Fruit fly (Drosophila melanogaster) whole organism, prepupa: ENCODE results near the gene CG42818.
A peak's percentile ranks its signal among the peaks of the same experiment; 100 is the strongest.

Experiments used
- Blimp-1 ChIP-seq: fragments of 200-800 bp; sonication (Bioruptor generic); optimal IDR thresholded peaks from 3 replicates; lab custom pipeline; 2017; ENCODE audit warnings: missing biosample characterization, missing genetic modification characterization, mild to moderate bottlenecking, moderate library complexity, missing genetic modification reagents
- CG10631 ChIP-seq: fragments of 200-800 bp; sonication (Bioruptor generic); optimal IDR thresholded peaks from 2 replicates; lab custom pipeline; 2016; ENCODE audit warnings: missing biosample characterization, missing genetic modification characterization
- CG11294 ChIP-seq: fragments of 200-800 bp; sonication (Bioruptor generic); IDR thresholded peaks from 2 replicates; pipeline ENCODE4 v1.3.6; 2022; ENCODE audit warnings: missing biosample characterization, missing genetic modification characterization
- CG11762 ChIP-seq: fragments of 200-800 bp; sonication (Bioruptor generic); optimal IDR thresholded peaks from 3 replicates; lab custom pipeline; 2016; ENCODE audit warnings: missing biosample characterization, missing genetic modification characterization; ENCODE audit not compliant: insufficient read depth
- CG11902 ChIP-seq: fragments of 200-800 bp; sonication (Bioruptor generic); optimal IDR thresholded peaks from 3 replicates; lab custom pipeline; 2016; ENCODE audit warnings: missing biosample characterization, missing genetic modification characterization
- CG15336 ChIP-seq: fragments of 200-800 bp; sonication (Bioruptor generic); IDR thresholded peaks from 2 replicates; pipeline ENCODE4 v1.3.6; 2022; ENCODE audit warnings: missing biosample characterization, missing genetic modification characterization
- CG16779 ChIP-seq: fragments of 200-800 bp; sonication (Bioruptor generic); optimal IDR thresholded peaks from 3 replicates; lab custom pipeline; 2017; ENCODE audit warnings: missing biosample characterization, mild to moderate bottlenecking, missing genetic modification characterization
- CG3032 ChIP-seq: fragments of 200-800 bp; optimal IDR thresholded peaks from 2 replicates; lab custom pipeline; 2019; ENCODE audit warnings: missing biosample characterization, mild to moderate bottlenecking, missing genetic modification characterization, moderate library complexity
- CG31627 ChIP-seq: fragments of 200-800 bp; sonication (Bioruptor generic); optimal IDR thresholded peaks from 3 replicates; lab custom pipeline; 2016; ENCODE audit warnings: missing biosample characterization, missing genetic modification characterization
- CG34406 ChIP-seq: fragments of 200-800 bp; sonication (Bioruptor generic); optimal IDR thresholded peaks from 3 replicates; lab custom pipeline; 2016; ENCODE audit warnings: missing biosample characterization, missing genetic modification characterization
- CG4318 ChIP-seq: fragments of 200-800 bp; sonication (Bioruptor generic); optimal IDR thresholded peaks from 3 replicates; lab custom pipeline; 2017; ENCODE audit warnings: missing biosample characterization, mild to moderate bottlenecking, missing genetic modification characterization
- CG6276 ChIP-seq: fragments of 200-800 bp; sonication (Bioruptor generic); optimal IDR thresholded peaks from 2 replicates; lab custom pipeline; 2017; ENCODE audit warnings: missing biosample characterization, mild to moderate bottlenecking, missing genetic modification characterization
- CG6792 ChIP-seq: fragments of 200-800 bp; sonication (Bioruptor generic); optimal IDR thresholded peaks from 3 replicates; lab custom pipeline; 2016; ENCODE audit warnings: missing biosample characterization, missing genetic modification characterization
- CG6808 ChIP-seq: fragments of 200-800 bp; sonication (Bioruptor generic); optimal IDR thresholded peaks from 3 replicates; lab custom pipeline; 2017; ENCODE audit warnings: missing biosample characterization, missing genetic modification characterization, mild to moderate bottlenecking, moderate library complexity, missing genetic modification reagents
- CG7368 ChIP-seq: fragments of 200-800 bp; sonication (Bioruptor generic); optimal IDR thresholded peaks from 3 replicates; lab custom pipeline; 2016; ENCODE audit warnings: missing biosample characterization, missing genetic modification characterization
- CG8632 ChIP-seq: fragments of 200-800 bp; sonication (Bioruptor generic); optimal IDR thresholded peaks from 3 replicates; lab custom pipeline; 2016; ENCODE audit warnings: missing biosample characterization, missing genetic modification characterization
- CG9139 ChIP-seq: fragments of 200-800 bp; sonication (Bioruptor generic); optimal IDR thresholded peaks from 3 replicates; lab custom pipeline; 2017; ENCODE audit warnings: missing biosample characterization, mild to moderate bottlenecking, missing genetic modification characterization
- Eip75B ChIP-seq: fragments of 200-800 bp; sonication (Bioruptor generic); optimal IDR thresholded peaks from 3 replicates; lab custom pipeline; 2016; ENCODE audit warnings: missing biosample characterization, missing genetic modification characterization
- Eip93F ChIP-seq: fragments of 200-800 bp; sonication (Bioruptor generic); optimal IDR thresholded peaks from 2 replicates; lab custom pipeline; 2016; ENCODE audit warnings: missing biosample characterization, mild to moderate bottlenecking, missing genetic modification characterization
- Ets21C ChIP-seq: fragments of 200-800 bp; sonication (Bioruptor generic); optimal IDR thresholded peaks from 3 replicates; lab custom pipeline; 2016; ENCODE audit warnings: missing biosample characterization, missing genetic modification characterization
- Gug ChIP-seq: fragments of 200-800 bp; sonication (Bioruptor generic); IDR thresholded peaks from 2 replicates; pipeline ENCODE4 v1.3.6; 2022; ENCODE audit warnings: missing biosample characterization, missing genetic modification characterization
- Hr39 ChIP-seq: fragments of 200-800 bp; sonication (Bioruptor generic); optimal IDR thresholded peaks from 2 replicates; lab custom pipeline; 2016; ENCODE audit warnings: missing biosample characterization, missing genetic modification characterization
- Hr4 ChIP-seq: fragments of 200-800 bp; sonication (Bioruptor generic); optimal IDR thresholded peaks from 3 replicates; lab custom pipeline; 2016; ENCODE audit warnings: missing biosample characterization, missing genetic modification characterization
- Lpt ChIP-seq: fragments of 200-800 bp; sonication (Bioruptor generic); optimal IDR thresholded peaks from 3 replicates; lab custom pipeline; 2016; ENCODE audit warnings: missing biosample characterization, missing genetic modification characterization
- Met ChIP-seq: fragments of 200-800 bp; sonication (Bioruptor generic); optimal IDR thresholded peaks from 3 replicates; lab custom pipeline; 2016; ENCODE audit warnings: missing biosample characterization, missing genetic modification characterization
- Smox ChIP-seq: fragments of 200-800 bp; sonication (Bioruptor generic); optimal IDR thresholded peaks from 3 replicates; lab custom pipeline; 2016; ENCODE audit warnings: missing biosample characterization, missing genetic modification characterization
- Sox102F ChIP-seq: fragments of 200-800 bp; sonication (Bioruptor generic); optimal IDR thresholded peaks from 2 replicates; lab custom pipeline; 2016; ENCODE audit warnings: missing biosample characterization, mild to moderate bottlenecking, missing genetic modification characterization
- Sox14 ChIP-seq: fragments of 200-800 bp; sonication (Bioruptor generic); optimal IDR thresholded peaks from 3 replicates; lab custom pipeline; 2016; ENCODE audit warnings: missing biosample characterization, missing genetic modification characterization
- Sox15 ChIP-seq: fragments of 200-800 bp; sonication (Bioruptor generic); optimal IDR thresholded peaks from 3 replicates; lab custom pipeline; 2016; ENCODE audit warnings: missing biosample characterization, missing genetic modification characterization
- achi ChIP-seq: fragments of 200-800 bp; sonication (Bioruptor generic); optimal IDR thresholded peaks from 3 replicates; lab custom pipeline; 2016; ENCODE audit warnings: missing biosample characterization, missing genetic modification characterization
- cyc ChIP-seq: fragments of 200-800 bp; sonication (Bioruptor generic); optimal IDR thresholded peaks from 3 replicates; lab custom pipeline; 2016; ENCODE audit warnings: missing biosample characterization, missing genetic modification characterization
- dac ChIP-seq: fragments of 200-800 bp; sonication (Bioruptor generic); optimal IDR thresholded peaks from 2 replicates; lab custom pipeline; 2017; ENCODE audit warnings: missing biosample characterization, mild to moderate bottlenecking, missing genetic modification characterization
- dsx ChIP-seq: fragments of 200-800 bp; optimal IDR thresholded peaks from 3 replicates; lab custom pipeline; 2019; ENCODE audit warnings: missing biosample characterization, mild to moderate bottlenecking, missing genetic modification characterization, moderate library complexity; ENCODE audit not compliant: poor library complexity, severe bottlenecking
- eg ChIP-seq: fragments of 200-800 bp; sonication (Bioruptor generic); IDR thresholded peaks from 3 replicates; pipeline ENCODE4 v1.3.6; 2022; ENCODE audit warnings: missing biosample characterization, missing genetic modification characterization
- esn ChIP-seq: fragments of 200-800 bp; sonication (Bioruptor generic); optimal IDR thresholded peaks from 2 replicates; lab custom pipeline; 2016; ENCODE audit warnings: missing biosample characterization, mild to moderate bottlenecking, missing genetic modification characterization, moderate library complexity
- fd59A ChIP-seq: fragments of 200-800 bp; sonication (Bioruptor generic); optimal IDR thresholded peaks from 2 replicates; lab custom pipeline; 2017; ENCODE audit warnings: missing biosample characterization, mild to moderate bottlenecking, missing genetic modification characterization, missing genetic modification reagents
- fd85E ChIP-seq: fragments of 200-800 bp; sonication (Bioruptor generic); optimal IDR thresholded peaks from 3 replicates; lab custom pipeline; 2016; ENCODE audit warnings: missing biosample characterization, missing genetic modification characterization
- lz ChIP-seq: fragments of 200-800 bp; sonication (Bioruptor generic); optimal IDR thresholded peaks from 3 replicates; lab custom pipeline; 2016; ENCODE audit warnings: missing biosample characterization, missing genetic modification characterization
- net ChIP-seq: fragments of 200-800 bp; sonication (Bioruptor generic); optimal IDR thresholded peaks from 3 replicates; lab custom pipeline; 2016; ENCODE audit warnings: missing biosample characterization, missing genetic modification characterization
- pdm3 ChIP-seq: fragments of 200-800 bp; sonication (Bioruptor generic); optimal IDR thresholded peaks from 3 replicates; lab custom pipeline; 2016; ENCODE audit warnings: missing biosample characterization, missing genetic modification characterization
- salr ChIP-seq, 2 experiments: fragments of 200-800 bp; sonication (Bioruptor generic); optimal IDR thresholded peaks; 3 replicates each; lab custom pipeline; 2016 to 2018; ENCODE audit warnings: missing biosample characterization in 2 of 2, missing genetic modification characterization in 2 of 2, mild to moderate bottlenecking in 1 of 2
- spab ChIP-seq: fragments of 200-800 bp; sonication (Bioruptor generic); optimal IDR thresholded peaks from 2 replicates; lab custom pipeline; 2017; ENCODE audit warnings: missing biosample characterization, mild to moderate bottlenecking, missing genetic modification characterization, missing genetic modification reagents
- ss ChIP-seq, 2 experiments: fragments of 200-800 bp; sonication (Bioruptor generic); optimal IDR thresholded peaks; 2 replicates in 1 of 2; 3 replicates in 1 of 2; lab custom pipeline; 2017 to 2018; ENCODE audit warnings: mild to moderate bottlenecking in 2 of 2, missing biosample characterization in 2 of 2, missing genetic modification characterization in 2 of 2, moderate library complexity in 1 of 2
- svp ChIP-seq: fragments of 200-800 bp; sonication (Bioruptor generic); peaks from one replicate; lab custom pipeline; 2016; ENCODE audit warnings: missing biosample characterization, missing genetic modification characterization
- topi ChIP-seq: fragments of 200-800 bp; sonication (Bioruptor generic); optimal IDR thresholded peaks from 3 replicates; lab custom pipeline; 2016; ENCODE audit warnings: missing biosample characterization, missing genetic modification characterization
- vri ChIP-seq: fragments of 200-800 bp; sonication (Bioruptor generic); optimal IDR thresholded peaks from 3 replicates; lab custom pipeline; 2016; ENCODE audit warnings: missing biosample characterization, mild to moderate bottlenecking, missing genetic modification characterization

The CG42818 gene

dm6 chr2L:16251598-16252131 lies 9.9 kb downstream of the CG42818 start, which contains the start of gene CG46309 (continued):
- TF ChIP-seq CG6276: no peak
- no peak for TF ChIP-seq Blimp-1 (GFP tag; lab: Kevin White, UChicago)
- peak; percentile 62 for TF ChIP-seq vri (GFP tag; lab: Kevin White, UChicago)
- no peak for TF ChIP-seq CG9139 (GFP tag; lab: Kevin White, UChicago)
- no peak for TF ChIP-seq CG34406 (GFP tag; lab: Kevin White, UChicago)
- TF ChIP-seq lz (GFP tag; lab: Kevin White, UChicago): peak; percentile 54
- peak; percentile 32 for TF ChIP-seq Met (GFP tag; lab: Kevin White, UChicago)
- TF ChIP-seq CG3032 (tag; lab: Kevin White, UChicago): no peak
- peak; percentile 51 for TF ChIP-seq Hr4
- TF ChIP-seq salr (GFP tag; optimal IDR thresholded peaks at IDR 0.05; lab: Kevin White, UChicago): peak in 1 of 2 experiments; percentile 31
- no peak for TF ChIP-seq CG6792 (GFP tag; lab: Kevin White, UChicago)
- TF ChIP-seq dsx (GFP tag; lab: Kevin White, UChicago): no peak
- TF ChIP-seq pdm3 (GFP tag; lab: Kevin White, UChicago): peak; percentile 44
- TF ChIP-seq CG11294 (GFP tag; lab: Robert Waterston, UW): no peak
- peak; percentile 43 for TF ChIP-seq cyc (GFP tag; lab: Kevin White, UChicago)
- peak; percentile 61 for TF ChIP-seq Hr39 (GFP tag; lab: Kevin White, UChicago)

dm6 chr2L:16255232-16256117 lies 13.7 kb downstream of the CG42818 start:
- no peak for TF ChIP-seq CG15336
- peak; percentile 3 for TF ChIP-seq Sox102F
- no peak for TF ChIP-seq Lpt
- no peak for TF ChIP-seq Sox15 (GFP tag; lab: Kevin White, UChicago)
- no peak for TF ChIP-seq Smox (GFP tag; lab: Kevin White, UChicago)
- peak; percentile 75 for TF ChIP-seq Blimp-1 (GFP tag; lab: Kevin White, UChicago)
- TF ChIP-seq CG7368 (GFP tag; lab: Kevin White, UChicago): no peak
- TF ChIP-seq salr (GFP tag; optimal IDR thresholded peaks at IDR 0.05; lab: Kevin White, UChicago): no peak
- TF ChIP-seq Eip93F (GFP tag; lab: Kevin White, UChicago): peak; percentile 2
- no peak for TF ChIP-seq CG6792 (GFP tag; lab: Kevin White, UChicago)
- no peak for TF ChIP-seq CG8632
- TF ChIP-seq Sox14 (GFP tag; lab: Kevin White, UChicago): no peak
- TF ChIP-seq Ets21C (GFP tag; lab: Kevin White, UChicago): no peak
- TF ChIP-seq net: no peak
- TF ChIP-seq CG4318 (GFP tag; lab: Kevin White, UChicago): no peak
- no peak for TF ChIP-seq topi (GFP tag; lab: Kevin White, UChicago)
- TF ChIP-seq fd59A (GFP tag; lab: Kevin White, UChicago): no peak
- no peak for TF ChIP-seq CG10631 (GFP tag; lab: Kevin White, UChicago)
- TF ChIP-seq ss (GFP tag; optimal IDR thresholded peaks at IDR 0.05; lab: Kevin White, UChicago): peak; percentile 46 to 69
- TF ChIP-seq esn: no peak
- TF ChIP-seq CG11294 (GFP tag; lab: Robert Waterston, UW): no peak
- no peak for TF ChIP-seq CG16779 (tag; lab: Kevin White, UChicago)
- no peak for TF ChIP-seq CG11902
- no peak for TF ChIP-seq Met (GFP tag; lab: Kevin White, UChicago)
- no peak for TF ChIP-seq svp (GFP tag; lab: Kevin White, UChicago)
- TF ChIP-seq Hr4: no peak
- no peak for TF ChIP-seq achi (GFP tag; lab: Kevin White, UChicago)
- TF ChIP-seq CG6808 (GFP tag; lab: Kevin White, UChicago): peak; percentile 59
- TF ChIP-seq CG11762 (GFP tag; lab: Kevin White, UChicago): no peak
- TF ChIP-seq Eip75B (GFP tag; lab: Kevin White, UChicago): no peak
- TF ChIP-seq vri (GFP tag; lab: Kevin White, UChicago): peak; percentile 96
- no peak for TF ChIP-seq Gug (GFP tag; lab: Robert Waterston, UW)
- TF ChIP-seq cyc (GFP tag; lab: Kevin White, UChicago): no peak
- peak; percentile 23 for TF ChIP-seq spab (GFP tag; lab: Kevin White, UChicago)
- no peak for TF ChIP-seq eg
- TF ChIP-seq CG31627: no peak
- no peak for TF ChIP-seq lz (GFP tag; lab: Kevin White, UChicago)
- TF ChIP-seq dac (GFP tag; lab: Kevin White, UChicago): no peak
- TF ChIP-seq fd85E (GFP tag; lab: Kevin White, UChicago): no peak
- TF ChIP-seq CG34406 (GFP tag; lab: Kevin White, UChicago): no peak
